Worm (Caenorhabditis elegans) whole organism, L1 larva: Measurements from ENCODE around the gene ZK218.1.
A peak's percentile ranks its signal among the peaks of the same experiment; 100 is the strongest.

Experiments used
- C16A3.4 ChIP-seq: fragments of 150-350 bp; optimal IDR thresholded peaks from 2 replicates; lab custom pipeline; 2014; ENCODE audit warnings: missing biosample characterization, missing genetic modification characterization
- F16B12.6 ChIP-seq: fragments of 150-350 bp; optimal IDR thresholded peaks from 2 replicates; lab custom pipeline; 2014; ENCODE audit warnings: missing biosample characterization, missing genetic modification characterization
- Y116A8C.19 ChIP-seq: sonication (generic microtip); optimal IDR thresholded peaks from 2 replicates; lab custom pipeline; 2016; ENCODE audit warnings: missing compliant biosample characterization, missing genetic modification characterization, borderline replicate concordance
- blmp-1 ChIP-seq: fragments of 150-350 bp; optimal IDR thresholded peaks from 2 replicates; lab custom pipeline; 2014; ENCODE audit warnings: missing biosample characterization, missing genetic modification characterization
- ceh-8 ChIP-seq: fragments of 200-800 bp; sonication (Bioruptor generic); optimal IDR thresholded peaks from 2 replicates; lab custom pipeline; 2018; ENCODE audit warnings: mild to moderate bottlenecking, missing genetic modification characterization, moderate library complexity, missing compliant biosample characterization
- dpl-1 ChIP-seq, 3 experiments: fragments of 150-350 bp in 2 of 3; sonication (generic microtip) in 1 of 3; optimal IDR thresholded peaks; 2 replicates each; lab custom pipeline; 2014 to 2017; ENCODE audit warnings: missing biosample characterization in 3 of 3, missing genetic modification characterization in 3 of 3, missing genetic modification reagents in 3 of 3
- dsc-1 ChIP-seq: sonication (generic microtip); optimal IDR thresholded peaks from 2 replicates; lab custom pipeline; 2016; ENCODE audit warnings: mild to moderate bottlenecking, missing genetic modification characterization, missing compliant biosample characterization
- efl-1 ChIP-seq, 4 experiments: fragments of 150-350 bp; optimal IDR thresholded peaks in 3 of 4; peaks in 1 of 4; 1 replicate in 1 of 4; 2 replicates in 3 of 4; lab custom pipeline; 2014; ENCODE audit warnings: missing biosample characterization in 2 of 4, missing genetic modification characterization in 2 of 4, missing genetic modification reagents in 2 of 4
- efl-3 ChIP-seq: fragments of 200-800 bp; sonication (Bioruptor generic); optimal IDR thresholded peaks from 2 replicates; lab custom pipeline; 2018; ENCODE audit warnings: mild to moderate bottlenecking, missing genetic modification characterization, missing compliant biosample characterization
- egl-27 ChIP-seq, 2 experiments: fragments of 150-350 bp in 1 of 2; sonication (generic microtip); optimal IDR thresholded peaks; 3 replicates each; lab custom pipeline; 2017 to 2018; ENCODE audit warnings: missing biosample characterization in 2 of 2, missing genetic modification characterization in 2 of 2, missing genetic modification reagents in 2 of 2
- elt-2 ChIP-seq: sonication (generic microtip); optimal IDR thresholded peaks from 2 replicates; lab custom pipeline; 2016; ENCODE audit warnings: missing genetic modification characterization, mild to moderate bottlenecking, inconsistent platforms, missing compliant biosample characterization, missing genetic modification reagents
- ets-5 ChIP-seq: fragments of 200-800 bp; sonication (Bioruptor generic); IDR thresholded peaks from 2 replicates; pipeline ENCODE4 v1.3.6; 2022; ENCODE audit warnings: missing genetic modification characterization, missing compliant biosample characterization
- isw-1 ChIP-seq: fragments of 200-800 bp; sonication (Bioruptor generic); IDR thresholded peaks from 2 replicates; pipeline ENCODE4 v1.3.6; 2022; ENCODE audit warnings: missing genetic modification characterization, missing compliant biosample characterization
- lir-3 ChIP-seq: sonication (generic microtip); optimal IDR thresholded peaks from 2 replicates; lab custom pipeline; 2016; ENCODE audit warnings: mild to moderate bottlenecking, missing genetic modification characterization, moderate library complexity, missing compliant biosample characterization; ENCODE audit not compliant: poor library complexity
- lsy-2 ChIP-seq, 2 experiments: fragments of 150-350 bp; optimal IDR thresholded peaks; 2 replicates each; lab custom pipeline; 2014; ENCODE audit warnings: missing biosample characterization in 2 of 2, missing genetic modification characterization in 2 of 2
- mab-9 ChIP-seq: fragments of 200-800 bp; sonication (Bioruptor generic); IDR thresholded peaks from 2 replicates; pipeline ENCODE4 v1.3.6; 2022; ENCODE audit warnings: missing genetic modification reagents, missing genetic modification characterization, missing compliant biosample characterization
- nhr-20 ChIP-seq: sonication (generic microtip); optimal IDR thresholded peaks from 2 replicates; lab custom pipeline; 2016; ENCODE audit warnings: mild to moderate bottlenecking, missing genetic modification characterization, missing compliant biosample characterization
- nhr-28 ChIP-seq: fragments of 150-350 bp; optimal IDR thresholded peaks from 2 replicates; lab custom pipeline; 2014; ENCODE audit warnings: missing biosample characterization, missing genetic modification characterization
- nhr-71 ChIP-seq: sonication (generic microtip); optimal IDR thresholded peaks from 2 replicates; lab custom pipeline; 2016; ENCODE audit warnings: mild to moderate bottlenecking, missing genetic modification characterization, moderate library complexity, missing compliant biosample characterization
- nhr-76 ChIP-seq: sonication (generic microtip); optimal IDR thresholded peaks from 2 replicates; lab custom pipeline; 2017; ENCODE audit warnings: missing biosample characterization, missing genetic modification characterization
- nhr-85 ChIP-seq: sonication (generic microtip); peaks from one replicate; lab custom pipeline; 2016; ENCODE audit warnings: missing genetic modification characterization, inconsistent platforms, missing compliant biosample characterization
- pag-3 ChIP-seq: sonication (generic microtip); optimal IDR thresholded peaks from 2 replicates; lab custom pipeline; 2017; ENCODE audit warnings: missing genetic modification characterization, mild to moderate bottlenecking, missing compliant biosample characterization, antibody characterized with exemption, borderline replicate concordance; ENCODE audit not compliant: insufficient read depth
- pax-3 ChIP-seq: fragments of 200-800 bp; sonication (Bioruptor generic); optimal IDR thresholded peaks from 2 replicates; lab custom pipeline; 2018; ENCODE audit warnings: mild to moderate bottlenecking, missing genetic modification characterization, moderate library complexity, missing compliant biosample characterization
- pqm-1 ChIP-seq: sonication (generic microtip); optimal IDR thresholded peaks from 3 replicates; lab custom pipeline; 2017; ENCODE audit warnings: missing biosample characterization, missing genetic modification characterization
- skn-1 ChIP-seq: fragments of 150-350 bp; optimal IDR thresholded peaks from 2 replicates; lab custom pipeline; 2014; ENCODE audit warnings: missing biosample characterization, missing genetic modification characterization
- snpc-4 ChIP-seq: fragments of 150-350 bp; optimal IDR thresholded peaks from 2 replicates; lab custom pipeline; 2014; ENCODE audit warnings: missing biosample characterization, missing genetic modification characterization
- snu-23 ChIP-seq: sonication (generic microtip); optimal IDR thresholded peaks from 2 replicates; lab custom pipeline; 2016; ENCODE audit warnings: missing genetic modification characterization, missing compliant biosample characterization
- sup-37 ChIP-seq: fragments of 200-800 bp; sonication (Bioruptor generic); optimal IDR thresholded peaks from 2 replicates; lab custom pipeline; 2018; ENCODE audit warnings: mild to moderate bottlenecking, missing genetic modification characterization, missing compliant biosample characterization
- swsn-7 ChIP-seq: sonication (generic microtip); optimal IDR thresholded peaks from 2 replicates; lab custom pipeline; 2016; ENCODE audit warnings: missing genetic modification characterization, missing compliant biosample characterization
- tbx-2 ChIP-seq: sonication (generic microtip); optimal IDR thresholded peaks from 2 replicates; lab custom pipeline; 2016; ENCODE audit warnings: missing genetic modification characterization, missing compliant biosample characterization
- unc-30 ChIP-seq: sonication (generic microtip); optimal IDR thresholded peaks from 2 replicates; lab custom pipeline; 2017; ENCODE audit warnings: missing biosample characterization, missing genetic modification characterization
- unc-86 ChIP-seq: sonication (generic microtip); optimal IDR thresholded peaks from 2 replicates; lab custom pipeline; 2016; ENCODE audit warnings: missing genetic modification characterization, missing compliant biosample characterization
- unc-98 ChIP-seq: fragments of 200-800 bp; sonication (Bioruptor generic); IDR thresholded peaks from 2 replicates; pipeline ENCODE4 v1.3.6; 2022; ENCODE audit warnings: missing genetic modification characterization, missing compliant biosample characterization
- xbp-1 ChIP-seq: sonication (generic microtip); optimal IDR thresholded peaks from 2 replicates; lab custom pipeline; 2016; ENCODE audit warnings: missing genetic modification characterization, missing compliant biosample characterization
- zip-4 ChIP-seq: fragments of 200-800 bp; sonication (Bioruptor generic); optimal IDR thresholded peaks from 2 replicates; lab custom pipeline; 2018; ENCODE audit warnings: mild to moderate bottlenecking, missing genetic modification characterization, moderate library complexity, missing compliant biosample characterization
- ztf-11 ChIP-seq, 2 experiments: sonication (generic microtip); optimal IDR thresholded peaks; 2 replicates each; lab custom pipeline; 2016 to 2017; ENCODE audit warnings: missing genetic modification characterization in 2 of 2, missing biosample characterization in 1 of 2, missing compliant biosample characterization in 1 of 2

Gene ZK218.1

DNA sequence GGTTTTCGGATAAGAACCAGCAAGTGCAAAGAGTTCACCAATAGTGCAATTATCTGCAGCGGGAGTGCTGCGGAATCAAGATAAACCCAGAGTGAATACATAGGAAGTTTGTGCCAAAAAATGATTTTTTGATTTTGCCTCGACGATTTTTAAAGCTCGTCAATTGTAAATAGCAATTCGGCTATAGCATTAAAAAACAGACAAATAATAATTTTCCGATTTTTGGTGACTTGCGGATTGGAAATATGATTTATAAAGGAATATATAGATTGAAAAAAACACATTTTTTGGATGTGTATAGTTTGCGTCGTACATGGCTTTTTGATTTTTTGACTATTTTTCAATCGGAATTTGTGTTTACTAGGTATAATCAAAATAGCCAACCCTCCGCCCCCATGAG lies 12.6 kb upstream of the ZK218.1 start, which contains the start of gene srw-20:
TSS of gene srw-20 (minus strand) at position 101 of the 400 bp plus-strand sequence.
- TF ChIP-seq F16B12.6 (tag; lab: Kevin White, UChicago) (no peak), ets-5 (GFP tag; lab: Robert Waterston, UW) (no peak)
- TF ChIP-seq, all 84 proteins: peak for 0

DNA sequence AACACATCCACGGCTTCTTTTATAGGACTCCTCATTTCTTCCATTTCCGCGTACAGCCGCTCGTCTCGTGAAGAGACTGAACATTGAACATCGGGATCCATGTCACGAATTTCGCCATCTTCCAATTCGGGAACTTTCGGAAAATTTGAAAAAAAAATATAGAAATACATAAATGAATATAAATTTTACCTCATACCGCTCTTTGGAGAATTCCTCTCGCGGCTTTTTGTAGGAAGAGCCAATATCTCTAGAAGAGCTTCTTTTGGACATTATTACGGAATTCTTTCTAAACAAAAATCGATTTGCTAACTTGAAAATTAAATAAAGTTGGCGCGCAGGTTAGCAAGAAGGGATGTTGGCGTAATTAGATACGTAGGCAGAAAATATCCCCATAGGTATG lies 9.6 kb upstream of the ZK218.1 start, which contains the start of gene T05E12.9:
TSS of gene T05E12.9 (minus strand) at position 101 of the 400 bp plus-strand sequence.
- TF ChIP-seq ztf-11 (tag; optimal IDR thresholded peaks at IDR 0.05; lab: Kevin White, UChicago) = no peak
- no peak for TF ChIP-seq efl-3
- no peak for TF ChIP-seq ceh-8
- no peak for TF ChIP-seq isw-1 (GFP tag; lab: Robert Waterston, UW)

DNA sequence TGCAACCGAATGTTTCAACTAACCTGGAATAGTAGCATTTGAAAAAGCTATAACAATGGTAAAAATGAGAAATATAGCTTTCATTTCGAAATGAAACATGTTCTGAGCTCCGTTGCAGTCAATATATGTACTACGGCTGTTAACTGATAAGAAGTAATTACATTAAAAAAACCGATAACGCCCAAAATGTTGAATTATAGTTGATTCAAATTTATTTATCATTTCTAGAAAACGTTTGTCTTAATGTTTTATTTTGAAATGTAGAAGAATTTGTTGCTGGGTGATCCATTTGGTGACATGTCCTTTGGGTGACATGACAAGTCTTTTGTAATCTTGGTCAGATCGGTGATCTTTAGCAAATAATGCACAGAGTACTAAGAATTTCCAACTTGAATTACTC lies 3.0 kb upstream of the ZK218.1 start, which contains the start of gene T05E12.6:
TSS of gene T05E12.6 (minus strand) at position 101 of the 400 bp plus-strand sequence.
- no peak for TF ChIP-seq lsy-2 (tag; optimal IDR thresholded peaks at IDR 0.05; lab: Kevin White, UChicago)

DNA sequence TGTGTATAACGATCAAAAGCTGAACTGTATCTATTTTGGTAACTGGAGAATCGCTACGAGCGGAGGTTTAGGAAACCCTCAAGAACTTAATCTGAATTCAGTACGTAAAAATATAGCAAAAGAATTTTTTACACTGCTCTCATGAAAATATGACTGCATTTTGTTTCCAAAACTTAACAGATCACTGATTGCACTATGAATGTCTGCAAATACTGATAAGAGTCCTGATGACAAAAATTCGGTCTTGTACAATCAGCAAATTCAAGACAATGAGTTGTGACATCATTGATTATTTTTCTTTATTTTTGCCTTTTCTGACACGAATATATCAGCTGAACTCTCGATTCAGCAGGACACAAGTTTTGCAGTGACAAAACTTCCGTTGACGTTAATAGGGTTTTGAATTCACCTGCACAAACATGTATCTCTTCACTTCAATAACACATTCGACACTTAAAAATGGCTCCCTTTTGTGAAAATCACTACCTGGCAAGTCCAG lies 2.4 kb upstream of the ZK218.1 start, which contains the start of gene srh-237:
TSS of gene srh-237 (plus strand) at position 449 of the 499 bp plus-strand sequence.
- TF ChIP-seq elt-2 (tag; lab: Kevin White, UChicago) = peak; percentile 74
- no peak for TF ChIP-seq unc-86 (tag; lab: Kevin White, UChicago)

DNA sequence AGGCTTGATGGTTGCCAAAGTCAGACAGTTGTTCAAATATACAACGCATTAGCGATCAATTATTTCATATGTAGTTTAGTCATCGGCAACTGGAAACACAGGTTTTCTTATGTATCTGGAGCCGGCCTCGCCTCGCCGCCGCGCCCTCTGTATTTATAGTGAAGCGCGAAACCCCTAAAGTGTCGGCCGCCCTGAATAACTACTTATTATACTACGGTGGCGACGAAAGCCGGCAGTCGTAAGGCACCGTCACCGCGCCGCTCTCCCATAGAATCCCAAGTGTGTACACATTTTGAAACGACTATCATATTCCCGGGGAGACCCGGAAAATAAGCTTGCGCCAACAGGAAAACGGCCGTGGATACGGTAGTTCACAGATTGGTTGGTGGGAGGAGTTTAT lies 2.2 kb downstream of the ZK218.1 start:
- TF ChIP-seq Y116A8C.19 (tag; lab: Kevin White, UChicago) = no peak
- no peak for TF ChIP-seq nhr-85
- no peak for TF ChIP-seq pqm-1 (tag; lab: Kevin White, UChicago)
- TF ChIP-seq nhr-76 (tag; lab: Kevin White, UChicago) = no peak
- TF ChIP-seq unc-30 (tag; lab: Kevin White, UChicago) = no peak
- no peak for TF ChIP-seq nhr-28 (tag; lab: Kevin White, UChicago)
- TF ChIP-seq lsy-2 (tag; optimal IDR thresholded peaks at IDR 0.05; lab: Kevin White, UChicago) = no peak
- TF ChIP-seq ceh-8 = no peak
- no peak for TF ChIP-seq mab-9
- TF ChIP-seq snu-23 (GFP tag; lab: Kevin White, UChicago) = no peak
- TF ChIP-seq nhr-20 (tag; lab: Kevin White, UChicago) = no peak
- no peak for TF ChIP-seq efl-3
- no peak for TF ChIP-seq egl-27 (tag; optimal IDR thresholded peaks at IDR 0.05; lab: Kevin White, UChicago)
- TF ChIP-seq lir-3 (tag; lab: Kevin White, UChicago) = no peak
- no peak for TF ChIP-seq blmp-1 (tag; lab: Kevin White, UChicago)
- TF ChIP-seq skn-1 (tag; lab: Kevin White, UChicago) = no peak
- TF ChIP-seq tbx-2 (tag; lab: Kevin White, UChicago) = no peak
- TF ChIP-seq C16A3.4 (tag; lab: Kevin White, UChicago) = no peak

DNA sequence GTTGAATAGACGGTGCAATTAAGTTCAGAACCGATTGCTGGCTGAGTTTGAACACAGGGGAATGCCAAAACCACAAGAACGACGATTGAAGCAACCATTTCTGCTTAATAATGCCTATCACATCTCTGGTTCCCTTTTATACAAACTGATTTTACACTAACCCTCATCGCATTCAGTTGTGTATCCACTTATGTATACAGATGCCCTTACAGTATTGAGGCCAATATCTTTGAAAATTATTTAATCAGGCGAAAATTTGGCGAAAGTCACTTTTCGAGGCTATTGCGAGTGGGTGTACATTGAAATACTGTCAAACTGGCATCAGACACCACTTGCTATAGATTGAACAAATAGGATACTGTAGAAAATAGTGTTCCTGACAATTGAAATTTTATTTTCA lies 6.3 kb downstream of the ZK218.1 start, which contains the start of the genes ZK218.3 and ZK218.4:
TSS of gene ZK218.3 (minus strand) at position 101 of the 400 bp plus-strand sequence.
TSS of gene ZK218.4 (plus strand) at position 186 of the 400 bp plus-strand sequence.
- TF ChIP-seq ets-5 (GFP tag; lab: Robert Waterston, UW) = no peak
- no peak for TF ChIP-seq efl-1 (optimal IDR thresholded peaks at IDR 0.05; lab: Kevin White, UChicago)
- TF ChIP-seq efl-1 (GFP tag; optimal IDR thresholded peaks at IDR 0.05 in 1 of 2; lab: Kevin White, UChicago) = peak in 1 of 2 experiments; percentile 34
- no peak for TF ChIP-seq xbp-1 (tag; lab: Kevin White, UChicago)

DNA sequence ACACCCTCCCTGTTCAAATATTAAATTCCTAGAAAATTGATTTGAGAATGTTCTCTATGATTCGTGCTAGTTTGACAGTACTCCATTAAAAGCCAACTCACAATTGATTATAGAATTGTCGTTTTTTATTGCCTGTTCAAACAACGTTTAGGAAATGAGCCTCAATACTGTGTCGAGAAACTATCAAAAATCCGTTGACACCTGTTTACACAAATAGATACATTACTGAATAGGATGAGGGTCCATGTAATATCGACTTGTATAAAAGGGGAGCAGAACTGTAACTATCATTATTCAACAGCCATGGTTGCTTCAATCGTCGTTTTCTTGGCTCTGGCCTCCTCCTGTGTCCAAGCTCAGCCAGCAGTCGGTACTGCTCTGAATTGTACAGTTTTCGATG lies 8.5 kb downstream of the ZK218.1 start, which contains the start of gene ZK218.5:
TSS of gene ZK218.5 (plus strand) at position 301 of the 400 bp plus-strand sequence.
- no peak for TF ChIP-seq sup-37 (GFP tag; lab: Kevin White, UChicago)
- no peak for TF ChIP-seq swsn-7 (tag; lab: Kevin White, UChicago)
- no peak for TF ChIP-seq unc-98
- no peak for TF ChIP-seq dpl-1 (GFP tag; optimal IDR thresholded peaks at IDR 0.05; lab: Kevin White, UChicago)
- TF ChIP-seq nhr-76 (tag; lab: Kevin White, UChicago) = no peak
- no peak for TF ChIP-seq pag-3 (tag; lab: Kevin White, UChicago)
- TF ChIP-seq skn-1 (tag; lab: Kevin White, UChicago) = no peak
- no peak for TF ChIP-seq dsc-1 (tag; lab: Kevin White, UChicago)
- TF ChIP-seq snpc-4 (tag; lab: Kevin White, UChicago) = no peak
- TF ChIP-seq nhr-71 (tag; lab: Kevin White, UChicago) = no peak
- TF ChIP-seq C16A3.4 (tag; lab: Kevin White, UChicago) = no peak
- TF ChIP-seq zip-4 (GFP tag; lab: Kevin White, UChicago) = no peak
- no peak for TF ChIP-seq pax-3 (tag; lab: Kevin White, UChicago)
